Fruit fly (Drosophila melanogaster) whole organism, embryonic: ENCODE results near the gene CG13097.

Experiments used
- ATbp ChIP-seq: fragments of 200-800 bp; sonication (Bioruptor generic); optimal IDR thresholded peaks from 2 replicates; lab custom pipeline; 2017; ENCODE audit warnings: missing biosample characterization, mild to moderate bottlenecking, missing genetic modification characterization, missing genetic modification reagents
- B-H2 ChIP-seq: fragments of 200-800 bp; sonication (Bioruptor generic); optimal IDR thresholded peaks from 2 replicates; lab custom pipeline; 2018; ENCODE audit warnings: missing biosample characterization, mild to moderate bottlenecking, missing genetic modification characterization
- Blimp-1 ChIP-seq: fragments of 200-800 bp; sonication (Bioruptor generic); optimal IDR thresholded peaks from 3 replicates; lab custom pipeline; 2018; ENCODE audit warnings: missing biosample characterization, missing genetic modification characterization, mild to moderate bottlenecking, moderate library complexity, missing genetic modification reagents
- CG11456 ChIP-seq: fragments of 200-800 bp; sonication (Bioruptor generic); IDR thresholded peaks from 3 replicates; pipeline ENCODE4 v1.3.6; 2022; ENCODE audit warnings: missing biosample characterization, missing genetic modification characterization
- CG11560 ChIP-seq: fragments of 200-800 bp; sonication (Bioruptor generic); IDR thresholded peaks from 3 replicates; pipeline ENCODE4 v1.3.6; 2022; ENCODE audit warnings: missing biosample characterization, missing genetic modification characterization
- CG11723 ChIP-seq: fragments of 200-800 bp; sonication (Bioruptor generic); optimal IDR thresholded peaks from 2 replicates; lab custom pipeline; 2017; ENCODE audit warnings: missing biosample characterization, mild to moderate bottlenecking, missing genetic modification characterization
- CG12155 ChIP-seq: fragments of 200-800 bp; sonication (Bioruptor generic); optimal IDR thresholded peaks from 3 replicates; lab custom pipeline; 2016; ENCODE audit warnings: missing biosample characterization, missing genetic modification characterization
- CG12391 ChIP-seq: fragments of 200-800 bp; sonication (Bioruptor generic); optimal IDR thresholded peaks from 3 replicates; lab custom pipeline; 2018; ENCODE audit warnings: missing biosample characterization, mild to moderate bottlenecking, missing genetic modification characterization, moderate library complexity
- CG12769 ChIP-seq: fragments of 200-800 bp; sonication (Bioruptor generic); optimal IDR thresholded peaks from 2 replicates; lab custom pipeline; 2019; ENCODE audit warnings: missing biosample characterization, mild to moderate bottlenecking, missing genetic modification characterization, moderate library complexity
- CG18476 ChIP-seq: fragments of 200-800 bp; sonication (Bioruptor generic); optimal IDR thresholded peaks from 2 replicates; lab custom pipeline; 2016; ENCODE audit warnings: missing biosample characterization, mild to moderate bottlenecking, missing genetic modification characterization
- CG18619 ChIP-seq: fragments of 200-800 bp; sonication (Bioruptor generic); optimal IDR thresholded peaks from 3 replicates; lab custom pipeline; 2017; ENCODE audit warnings: missing biosample characterization, mild to moderate bottlenecking, missing genetic modification characterization
- CG2116 ChIP-seq: fragments of 200-800 bp; sonication (Bioruptor generic); optimal IDR thresholded peaks from 3 replicates; lab custom pipeline; 2018; ENCODE audit warnings: missing biosample characterization, mild to moderate bottlenecking, missing genetic modification characterization
- CG32772 ChIP-seq: fragments of 200-800 bp; sonication (Bioruptor generic); IDR thresholded peaks from 2 replicates; pipeline ENCODE4 v1.3.6; 2022; ENCODE audit warnings: missing biosample characterization, missing genetic modification characterization
- CG3407 ChIP-seq: fragments of 200-800 bp; sonication (Bioruptor generic); optimal IDR thresholded peaks from 2 replicates; lab custom pipeline; 2018; ENCODE audit warnings: missing biosample characterization, mild to moderate bottlenecking, missing genetic modification characterization
- CG34224 ChIP-seq: fragments of 200-800 bp; sonication (Bioruptor generic); IDR thresholded peaks from 3 replicates; pipeline ENCODE4 v1.3.6; 2022; ENCODE audit warnings: missing biosample characterization, missing genetic modification characterization; ENCODE audit not compliant: partially characterized antibody
- CG3838 ChIP-seq: fragments of 200-800 bp; sonication (Bioruptor generic); optimal IDR thresholded peaks from 3 replicates; lab custom pipeline; 2016; ENCODE audit warnings: missing biosample characterization, missing genetic modification characterization
- CG4820 ChIP-seq: fragments of 200-800 bp; sonication (Bioruptor generic); optimal IDR thresholded peaks from 3 replicates; lab custom pipeline; 2016; ENCODE audit warnings: missing biosample characterization, missing genetic modification characterization
- CG6272 ChIP-seq: fragments of 200-800 bp; sonication (Bioruptor generic); IDR thresholded peaks from 2 replicates; pipeline ENCODE4 v1.3.6; 2022; ENCODE audit warnings: missing biosample characterization, missing genetic modification characterization
- CG8388 ChIP-seq: fragments of 200-800 bp; sonication (Bioruptor generic); optimal IDR thresholded peaks from 2 replicates; lab custom pipeline; 2019; ENCODE audit warnings: missing biosample characterization, mild to moderate bottlenecking, missing genetic modification characterization, moderate library complexity
- CG9817 ChIP-seq: fragments of 200-800 bp; sonication (Bioruptor generic); optimal IDR thresholded peaks from 2 replicates; lab custom pipeline; 2018; ENCODE audit warnings: missing biosample characterization, mild to moderate bottlenecking, missing genetic modification characterization, moderate library complexity
- CkIIα-i1 ChIP-seq: fragments of 200-800 bp; sonication (Bioruptor generic); IDR thresholded peaks from 2 replicates; pipeline ENCODE4 v1.3.6; 2022; ENCODE audit warnings: missing biosample characterization, missing genetic modification characterization
- Deaf1 ChIP-seq: fragments of 200-800 bp; optimal IDR thresholded peaks from 3 replicates; lab custom pipeline; 2019; ENCODE audit warnings: missing biosample characterization, mild to moderate bottlenecking, missing genetic modification characterization, moderate library complexity
- Doc2 ChIP-seq: fragments of 200-800 bp; sonication (Bioruptor generic); IDR thresholded peaks from 2 replicates; pipeline ENCODE4 v1.3.6; 2022; ENCODE audit warnings: missing biosample characterization, missing genetic modification characterization
- Ets97D ChIP-seq: fragments of 200-800 bp; sonication (Bioruptor generic); optimal IDR thresholded peaks from 3 replicates; lab custom pipeline; 2016; ENCODE audit warnings: missing biosample characterization, missing genetic modification characterization
- Kr ChIP-seq: fragments of 200-800 bp; sonication (Bioruptor generic); optimal IDR thresholded peaks from 2 replicates; lab custom pipeline; 2017; ENCODE audit warnings: missing biosample characterization, mild to moderate bottlenecking, missing genetic modification characterization
- Nf-YA ChIP-seq: fragments of 200-800 bp; sonication (Bioruptor generic); IDR thresholded peaks from 2 replicates; pipeline ENCODE4 v1.3.6; 2022; ENCODE audit warnings: missing biosample characterization, missing genetic modification characterization
- Optix ChIP-seq: fragments of 200-800 bp; sonication (Bioruptor generic); IDR thresholded peaks from 3 replicates; pipeline ENCODE4 v1.3.6; 2022; ENCODE audit warnings: missing biosample characterization, missing genetic modification characterization
- Ptx1 ChIP-seq: fragments of 200-800 bp; sonication (Bioruptor generic); IDR thresholded peaks from 2 replicates; pipeline ENCODE4 v1.3.6; 2022; ENCODE audit warnings: missing biosample characterization, missing genetic modification characterization
- Rfx ChIP-seq: fragments of 200-800 bp; sonication (Bioruptor generic); IDR thresholded peaks from 2 replicates; pipeline ENCODE4 v1.3.6; 2022; ENCODE audit warnings: missing biosample characterization, missing genetic modification characterization
- Sox102F ChIP-seq: fragments of 200-800 bp; sonication (Bioruptor generic); optimal IDR thresholded peaks from 2 replicates; lab custom pipeline; 2018; ENCODE audit warnings: missing biosample characterization, mild to moderate bottlenecking, missing genetic modification characterization, moderate library complexity
- Xbp1 ChIP-seq: fragments of 200-800 bp; sonication (Bioruptor generic); optimal IDR thresholded peaks from 3 replicates; lab custom pipeline; 2016; ENCODE audit warnings: missing biosample characterization, mild to moderate bottlenecking, missing genetic modification characterization
- disco-r ChIP-seq: fragments of 200-800 bp; sonication (Bioruptor generic); optimal IDR thresholded peaks from 2 replicates; lab custom pipeline; 2016; ENCODE audit warnings: missing biosample characterization, missing genetic modification characterization
- dysf ChIP-seq: fragments of 200-800 bp; sonication (Bioruptor generic); IDR thresholded peaks from 3 replicates; pipeline ENCODE4 v1.3.6; 2022; ENCODE audit warnings: missing biosample characterization, missing genetic modification characterization
- emc ChIP-seq: fragments of 200-800 bp; sonication (Bioruptor generic); optimal IDR thresholded peaks from 2 replicates; lab custom pipeline; 2016; ENCODE audit warnings: missing biosample characterization, missing genetic modification characterization
- gcm2 ChIP-seq: fragments of 200-800 bp; sonication (Bioruptor generic); optimal IDR thresholded peaks from 2 replicates; lab custom pipeline; 2016; ENCODE audit warnings: missing biosample characterization, missing genetic modification characterization
- gt ChIP-seq: fragments of 200-800 bp; sonication (Bioruptor generic); IDR thresholded peaks from 2 replicates; pipeline ENCODE4 v1.3.6; 2022; ENCODE audit warnings: missing biosample characterization, missing genetic modification characterization
- ham ChIP-seq: fragments of 200-800 bp; sonication (Bioruptor generic); IDR thresholded peaks from 2 replicates; pipeline ENCODE4 v1.3.6; 2022; ENCODE audit warnings: missing biosample characterization, missing genetic modification characterization
- hbn ChIP-seq: fragments of 200-800 bp; sonication (Bioruptor generic); IDR thresholded peaks from 2 replicates; pipeline ENCODE4 v1.3.6; 2022; ENCODE audit warnings: missing biosample characterization, missing genetic modification characterization; ENCODE audit not compliant: partially characterized antibody
- ind ChIP-seq: fragments of 200-800 bp; sonication (Bioruptor generic); optimal IDR thresholded peaks from 3 replicates; lab custom pipeline; 2016; ENCODE audit warnings: missing biosample characterization, missing genetic modification characterization
- jing ChIP-seq: fragments of 200-800 bp; sonication (Bioruptor generic); optimal IDR thresholded peaks from 2 replicates; lab custom pipeline; 2018; ENCODE audit warnings: missing biosample characterization, mild to moderate bottlenecking, missing genetic modification characterization
- ken ChIP-seq: fragments of 200-800 bp; sonication (Bioruptor generic); IDR thresholded peaks from 3 replicates; pipeline ENCODE4 v1.3.6; 2022; ENCODE audit warnings: missing biosample characterization, missing genetic modification characterization
- odd ChIP-seq: fragments of 200-800 bp; sonication (Bioruptor generic); optimal IDR thresholded peaks from 2 replicates; lab custom pipeline; 2017; ENCODE audit warnings: missing biosample characterization, mild to moderate bottlenecking, missing genetic modification characterization
- pita ChIP-seq: fragments of 200-800 bp; sonication (Bioruptor generic); optimal IDR thresholded peaks from 2 replicates; lab custom pipeline; 2017; ENCODE audit warnings: missing biosample characterization, mild to moderate bottlenecking, missing genetic modification characterization
- shn ChIP-seq: fragments of 200-800 bp; sonication (Bioruptor generic); optimal IDR thresholded peaks from 3 replicates; lab custom pipeline; 2016; ENCODE audit warnings: missing biosample characterization, missing genetic modification characterization
- slbo ChIP-seq: fragments of 200-800 bp; sonication (Bioruptor generic); IDR thresholded peaks from 2 replicates; pipeline ENCODE4 v1.3.6; 2022; ENCODE audit warnings: missing biosample characterization, missing genetic modification characterization
- vfl ChIP-seq: fragments of 200-800 bp; sonication (Bioruptor generic); optimal IDR thresholded peaks from 2 replicates; lab custom pipeline; 2016; ENCODE audit warnings: missing biosample characterization, missing genetic modification characterization
- wdn ChIP-seq: fragments of 200-800 bp; sonication (Bioruptor generic); IDR thresholded peaks from 2 replicates; pipeline ENCODE4 v1.3.6; 2022; ENCODE audit warnings: missing biosample characterization, missing genetic modification characterization
- yki ChIP-seq: fragments of >200 bp; optimal IDR thresholded peaks from 3 replicates; lab custom pipeline; 2018
- zen ChIP-seq: fragments of 200-800 bp; sonication (Bioruptor generic); optimal IDR thresholded peaks from 3 replicates; lab custom pipeline; 2018; ENCODE audit warnings: missing biosample characterization, mild to moderate bottlenecking, missing genetic modification characterization, moderate library complexity
- zfh1 ChIP-seq: fragments of 200-800 bp; sonication (Bioruptor generic); IDR thresholded peaks from 3 replicates; pipeline ENCODE4 v1.3.6; 2022; ENCODE audit warnings: missing biosample characterization, missing genetic modification characterization

CG13097 gene

DNA sequence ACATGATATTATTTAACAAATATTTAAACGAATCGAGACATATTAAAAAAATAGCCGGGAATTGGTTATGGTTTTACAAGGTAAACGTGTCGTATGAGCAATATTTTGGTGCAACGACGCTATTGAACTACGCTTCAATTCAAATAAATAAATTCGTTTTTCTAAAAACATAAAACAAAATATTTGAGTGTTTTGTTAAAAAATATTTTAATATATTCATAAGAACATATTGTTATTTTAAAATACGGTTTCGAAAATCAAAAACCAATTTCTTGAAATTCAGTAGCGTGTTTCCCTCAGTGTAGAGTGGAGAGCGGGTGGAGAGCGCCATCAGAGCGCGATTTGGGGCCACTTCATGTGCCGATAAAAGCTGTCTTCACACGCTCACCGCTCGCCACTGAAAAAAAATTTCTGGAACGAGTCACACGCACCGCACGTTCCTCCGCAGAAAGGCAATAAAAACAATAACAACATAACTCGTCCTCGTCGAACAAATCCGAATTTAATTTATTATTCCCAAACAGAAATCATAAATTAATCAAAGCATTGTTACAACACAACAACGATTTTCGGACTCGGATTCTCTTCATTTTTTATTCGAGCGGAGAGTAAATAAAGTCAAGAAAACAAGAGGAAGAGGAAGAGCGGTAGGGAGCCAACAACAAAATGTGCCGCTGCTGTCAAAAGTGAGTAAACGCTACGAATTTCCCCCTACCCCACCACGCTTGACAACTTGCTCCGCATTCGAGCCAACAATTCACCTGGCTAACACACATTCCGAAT is 20.9 kb upstream of the CG13097 start (continued):
- peak; percentile 59 for TF ChIP-seq CG6272 (GFP tag; lab: Robert Waterston, UW)
- no peak for TF ChIP-seq gt (GFP tag; lab: Robert Waterston, UW)
- TF ChIP-seq CG12391 (tag; lab: Kevin White, UChicago): peak; percentile 94
- peak; percentile 19 for TF ChIP-seq Ets97D (GFP tag; lab: Kevin White, UChicago)
- peak; percentile 93 for TF ChIP-seq odd (GFP tag; lab: Kevin White, UChicago)
- peak; percentile 61; the same call in 1 of the 2 replicates for TF ChIP-seq CG32772 (GFP tag; lab: Robert Waterston, UW)
- peak; percentile 80 for TF ChIP-seq CG12155 (GFP tag; lab: Kevin White, UChicago)
- TF ChIP-seq Doc2 (GFP tag; lab: Robert Waterston, UW): no peak
- peak; percentile 61 for TF ChIP-seq CG2116 (GFP tag; lab: Kevin White, UChicago)
- TF ChIP-seq ham (GFP tag; lab: Robert Waterston, UW): no peak
- TF ChIP-seq wdn (GFP tag; lab: Robert Waterston, UW): no peak; the same call in none of the 2 replicates
- TF ChIP-seq dysf (GFP tag; lab: Robert Waterston, UW): peak; percentile 91
- peak; percentile 60 for TF ChIP-seq zfh1 (GFP tag; lab: Robert Waterston, UW)
- TF ChIP-seq ken (GFP tag; lab: Robert Waterston, UW): no peak; the same call in none of the 3 replicates
- TF ChIP-seq jing (GFP tag; lab: Kevin White, UChicago): peak; percentile 63
- peak; percentile 26; the same call in 1 of the 2 replicates for TF ChIP-seq Nf-YA (GFP tag; lab: Robert Waterston, UW)
- TF ChIP-seq Ptx1 (GFP tag; lab: Robert Waterston, UW): peak; percentile 83
- peak; percentile 78 for TF ChIP-seq CG12769 (tag; lab: Kevin White, UChicago)
- peak; percentile 75 for TF ChIP-seq CG9817 (tag; lab: Kevin White, UChicago)
- peak; percentile 88 for TF ChIP-seq CG3407
- TF ChIP-seq zen (tag; lab: Kevin White, UChicago): peak; percentile 78
- TF ChIP-seq CG11456 (GFP tag; lab: Robert Waterston, UW): no peak; the same call in none of the 3 replicates
- no peak for TF ChIP-seq Kr (GFP tag; lab: Kevin White, UChicago)
- peak; percentile 84 for TF ChIP-seq ind (GFP tag; lab: Kevin White, UChicago)
- TF ChIP-seq CG3838 (GFP tag; lab: Kevin White, UChicago): peak; percentile 22
- TF ChIP-seq Deaf1: peak; percentile 79
- TF ChIP-seq yki: peak; percentile 13
- TF ChIP-seq Rfx: peak; percentile 64
- no peak for TF ChIP-seq CkIIα-i1 (GFP tag; lab: Robert Waterston, UW)
- TF ChIP-seq CG11560 (tag; lab: Robert Waterston, UW): peak; percentile 74; the same call in 1 of the 3 replicates
- TF ChIP-seq ATbp (GFP tag; lab: Kevin White, UChicago): peak; percentile 83
- TF ChIP-seq shn (GFP tag; lab: Kevin White, UChicago): no peak
- peak; percentile 82 for TF ChIP-seq Sox102F
- TF ChIP-seq vfl: peak; percentile 24
- no peak for TF ChIP-seq emc
- TF ChIP-seq B-H2 (GFP tag; lab: Kevin White, UChicago): peak; percentile 75
- TF ChIP-seq CG11723 (GFP tag; lab: Kevin White, UChicago): peak; percentile 91
- peak; percentile 62; the same call in 2 of the 3 replicates for TF ChIP-seq Optix (GFP tag; lab: Robert Waterston, UW)
- peak; percentile 87 for TF ChIP-seq slbo (GFP tag; lab: Robert Waterston, UW)
- TF ChIP-seq disco-r (GFP tag; lab: Kevin White, UChicago): no peak
- TF ChIP-seq Xbp1 (GFP tag; lab: Kevin White, UChicago): peak; percentile 90
- TF ChIP-seq hbn: no peak
- TF ChIP-seq Blimp-1 (GFP tag; lab: Kevin White, UChicago): peak; percentile 90
- peak; percentile 89 for TF ChIP-seq CG8388 (GFP tag; lab: Kevin White, UChicago)
- peak; percentile 82 for TF ChIP-seq CG18476 (GFP tag; lab: Kevin White, UChicago)
- TF ChIP-seq CG4820: peak; percentile 85
- TF ChIP-seq CG34224: 0 out of 3 replicates have a peak, but pooled peaks have one; percentile 11
- TF ChIP-seq CG18619: peak; percentile 96
- no peak for TF ChIP-seq pita (GFP tag; lab: Kevin White, UChicago)
- TF ChIP-seq gcm2 (GFP tag; lab: Kevin White, UChicago): no peak
